Fruit fly (Drosophila melanogaster) whole organism, embryonic: ENCODE results near the gene Spn88Ea.
A peak's percentile ranks its signal among the peaks of the same experiment; 100 is the strongest.

ENCODE experiments used
- Asciz ChIP-seq: fragments of 200-800 bp; sonication (Bioruptor generic); optimal IDR thresholded peaks from 2 replicates; lab custom pipeline; 2017; ENCODE audit warnings: missing biosample characterization, mild to moderate bottlenecking, missing genetic modification characterization, missing genetic modification reagents
- Atf6 ChIP-seq: fragments of 200-800 bp; sonication (Bioruptor generic); IDR thresholded peaks from 2 replicates; pipeline ENCODE4 v1.3.6; 2022; ENCODE audit warnings: missing biosample characterization, missing genetic modification characterization
- B-H1 ChIP-seq: fragments of 200-800 bp; sonication (Bioruptor generic); IDR thresholded peaks from 3 replicates; pipeline ENCODE4 v1.3.6; 2022; ENCODE audit warnings: missing biosample characterization, missing genetic modification characterization
- BEAF-32 ChIP-seq: fragments of 200-800 bp; sonication (Bioruptor generic); optimal IDR thresholded peaks from 3 replicates; lab custom pipeline; 2017; ENCODE audit warnings: missing biosample characterization, missing genetic modification characterization, mild to moderate bottlenecking, moderate library complexity, missing genetic modification reagents
- CG11247 ChIP-seq: fragments of 200-800 bp; sonication (Bioruptor generic); IDR thresholded peaks from 2 replicates; pipeline ENCODE4 v1.3.6; 2022; ENCODE audit warnings: missing biosample characterization, missing genetic modification characterization
- CG11456 ChIP-seq: fragments of 200-800 bp; sonication (Bioruptor generic); IDR thresholded peaks from 3 replicates; pipeline ENCODE4 v1.3.6; 2022; ENCODE audit warnings: missing biosample characterization, missing genetic modification characterization
- CG12104 ChIP-seq: fragments of 200-800 bp; sonication (Bioruptor generic); optimal IDR thresholded peaks from 3 replicates; lab custom pipeline; 2016; ENCODE audit warnings: missing biosample characterization, missing genetic modification characterization
- CG1233 ChIP-seq: fragments of 200-800 bp; sonication (Bioruptor generic); optimal IDR thresholded peaks from 4 replicates; lab custom pipeline; 2018; ENCODE audit warnings: missing biosample characterization, mild to moderate bottlenecking, missing genetic modification characterization
- CG12391 ChIP-seq: fragments of 200-800 bp; sonication (Bioruptor generic); optimal IDR thresholded peaks from 3 replicates; lab custom pipeline; 2018; ENCODE audit warnings: missing biosample characterization, mild to moderate bottlenecking, missing genetic modification characterization, moderate library complexity
- CG13287 ChIP-seq: fragments of 200-800 bp; sonication (Bioruptor generic); IDR thresholded peaks from 2 replicates; pipeline ENCODE4 v1.3.6; 2022; ENCODE audit warnings: missing biosample characterization, missing genetic modification characterization; ENCODE audit not compliant: partially characterized antibody
- CG14965 ChIP-seq: fragments of 200-800 bp; sonication (Bioruptor generic); optimal IDR thresholded peaks from 2 replicates; lab custom pipeline; 2016; ENCODE audit warnings: missing biosample characterization, missing genetic modification characterization, borderline replicate concordance
- CG17568 ChIP-seq: fragments of 200-800 bp; sonication (Bioruptor generic); optimal IDR thresholded peaks from 2 replicates; lab custom pipeline; 2018; ENCODE audit warnings: missing biosample characterization, mild to moderate bottlenecking, missing genetic modification characterization, moderate library complexity
- CG17612 ChIP-seq: fragments of 200-800 bp; sonication (Bioruptor generic); IDR thresholded peaks from 2 replicates; pipeline ENCODE4 v1.3.6; 2022; ENCODE audit warnings: missing biosample characterization, missing genetic modification characterization
- CG17912 ChIP-seq: fragments of 200-800 bp; sonication (Bioruptor generic); optimal IDR thresholded peaks from 2 replicates; lab custom pipeline; 2018; ENCODE audit warnings: missing biosample characterization, mild to moderate bottlenecking, missing genetic modification characterization
- CG18262 ChIP-seq: fragments of 200-800 bp; optimal IDR thresholded peaks from 3 replicates; lab custom pipeline; 2019; ENCODE audit warnings: missing biosample characterization, mild to moderate bottlenecking, missing genetic modification characterization, moderate library complexity
- CG2202 ChIP-seq: fragments of 200-800 bp; sonication (Bioruptor generic); optimal IDR thresholded peaks from 2 replicates; lab custom pipeline; 2018; ENCODE audit warnings: missing biosample characterization, mild to moderate bottlenecking, missing genetic modification characterization
- CG3065 ChIP-seq: fragments of 200-800 bp; sonication (Bioruptor generic); optimal IDR thresholded peaks from 2 replicates; lab custom pipeline; 2016; ENCODE audit warnings: missing biosample characterization, missing genetic modification characterization
- CG3995 ChIP-seq: fragments of 200-800 bp; sonication (Bioruptor generic); optimal IDR thresholded peaks from 3 replicates; lab custom pipeline; 2016; ENCODE audit warnings: missing biosample characterization, missing genetic modification characterization
- CG4707 ChIP-seq: fragments of 200-800 bp; sonication (Bioruptor generic); optimal IDR thresholded peaks from 2 replicates; lab custom pipeline; 2018; ENCODE audit warnings: missing biosample characterization, mild to moderate bottlenecking, missing genetic modification characterization, moderate library complexity
- CG4730 ChIP-seq: fragments of 200-800 bp; sonication (Bioruptor generic); IDR thresholded peaks from 2 replicates; pipeline ENCODE4 v1.3.6; 2022; ENCODE audit warnings: missing biosample characterization, missing genetic modification characterization
- CG5953 ChIP-seq: fragments of 200-800 bp; sonication (Bioruptor generic); IDR thresholded peaks from 2 replicates; pipeline ENCODE4 v1.3.6; 2022; ENCODE audit warnings: missing biosample characterization, missing genetic modification characterization
- CG6813 ChIP-seq: fragments of 200-800 bp; sonication (Bioruptor generic); optimal IDR thresholded peaks from 2 replicates; lab custom pipeline; 2017; ENCODE audit warnings: missing biosample characterization, missing genetic modification characterization, mild to moderate bottlenecking, moderate library complexity, missing genetic modification reagents
- CG8359 ChIP-seq: fragments of 200-800 bp; sonication (Bioruptor generic); optimal IDR thresholded peaks from 2 replicates; lab custom pipeline; 2017; ENCODE audit warnings: missing biosample characterization, mild to moderate bottlenecking, missing genetic modification characterization, borderline replicate concordance
- CG8388 ChIP-seq: fragments of 200-800 bp; sonication (Bioruptor generic); optimal IDR thresholded peaks from 2 replicates; lab custom pipeline; 2019; ENCODE audit warnings: missing biosample characterization, mild to moderate bottlenecking, missing genetic modification characterization, moderate library complexity
- CG9215 ChIP-seq: fragments of 200-800 bp; sonication (Bioruptor generic); IDR thresholded peaks from 2 replicates; pipeline ENCODE4 v1.3.6; 2022; ENCODE audit warnings: missing biosample characterization, missing genetic modification characterization
- Dfd ChIP-seq, 2 experiments: fragments of >200 bp; optimal IDR thresholded peaks; 2 replicates each; lab custom pipeline; 2017; ENCODE audit warnings: missing biosample characterization in 2 of 2, missing genetic modification characterization in 2 of 2
- Dref ChIP-seq: fragments of 200-800 bp; sonication (Bioruptor generic); IDR thresholded peaks from 2 replicates; pipeline ENCODE4 v1.3.6; 2022; ENCODE audit warnings: missing biosample characterization, missing genetic modification characterization
- Elba2 ChIP-seq: fragments of 200-800 bp; sonication (Bioruptor generic); optimal IDR thresholded peaks from 3 replicates; lab custom pipeline; 2016; ENCODE audit warnings: missing biosample characterization, missing genetic modification characterization
- Ets97D ChIP-seq: fragments of 200-800 bp; sonication (Bioruptor generic); optimal IDR thresholded peaks from 3 replicates; lab custom pipeline; 2016; ENCODE audit warnings: missing biosample characterization, missing genetic modification characterization
- Gug ChIP-seq: fragments of 200-800 bp; sonication (Bioruptor generic); IDR thresholded peaks from 4 replicates; pipeline ENCODE4 v1.3.6; 2022; ENCODE audit warnings: missing biosample characterization, missing genetic modification characterization
- H15 ChIP-seq: fragments of 200-800 bp; sonication (Bioruptor generic); IDR thresholded peaks from 3 replicates; pipeline ENCODE4 v1.3.6; 2022; ENCODE audit warnings: missing biosample characterization, missing genetic modification characterization
- HLH54F ChIP-seq: fragments of 200-800 bp; sonication (Bioruptor generic); optimal IDR thresholded peaks from 3 replicates; lab custom pipeline; 2016; ENCODE audit warnings: missing biosample characterization, missing genetic modification characterization
- HmgZ ChIP-seq: fragments of 200-800 bp; sonication (Bioruptor generic); optimal IDR thresholded peaks from 2 replicates; lab custom pipeline; 2018; ENCODE audit warnings: missing biosample characterization, mild to moderate bottlenecking, missing genetic modification characterization
- Hsf ChIP-seq: fragments of 200-800 bp; sonication (Bioruptor generic); optimal IDR thresholded peaks from 3 replicates; lab custom pipeline; 2016; ENCODE audit warnings: missing biosample characterization, missing genetic modification characterization
- Nf-YB ChIP-seq: fragments of 200-800 bp; sonication (Bioruptor generic); optimal IDR thresholded peaks from 3 replicates; lab custom pipeline; 2019; ENCODE audit warnings: missing biosample characterization, mild to moderate bottlenecking, missing genetic modification characterization, moderate library complexity
- Sox102F ChIP-seq: fragments of 200-800 bp; sonication (Bioruptor generic); optimal IDR thresholded peaks from 2 replicates; lab custom pipeline; 2018; ENCODE audit warnings: missing biosample characterization, mild to moderate bottlenecking, missing genetic modification characterization, moderate library complexity
- Xbp1 ChIP-seq: fragments of 200-800 bp; sonication (Bioruptor generic); optimal IDR thresholded peaks from 3 replicates; lab custom pipeline; 2016; ENCODE audit warnings: missing biosample characterization, mild to moderate bottlenecking, missing genetic modification characterization
- abd-A ChIP-seq: fragments of 200-800 bp; sonication (Bioruptor generic); optimal IDR thresholded peaks from 3 replicates; lab custom pipeline; 2019; ENCODE audit warnings: missing biosample characterization, mild to moderate bottlenecking, missing genetic modification characterization, moderate library complexity
- dmrt99B ChIP-seq: fragments of 200-800 bp; sonication (Bioruptor generic); optimal IDR thresholded peaks from 2 replicates; lab custom pipeline; 2018; ENCODE audit warnings: missing biosample characterization, mild to moderate bottlenecking, missing genetic modification characterization, moderate library complexity
- fru ChIP-seq: fragments of >200 bp; optimal IDR thresholded peaks from 2 replicates; lab custom pipeline; 2017
- gcm ChIP-seq: fragments of 200-800 bp; sonication (Bioruptor generic); optimal IDR thresholded peaks from 2 replicates; lab custom pipeline; 2019; ENCODE audit warnings: missing biosample characterization, mild to moderate bottlenecking, missing genetic modification characterization, moderate library complexity
- gsb ChIP-seq: fragments of 200-800 bp; sonication (Bioruptor generic); IDR thresholded peaks from 2 replicates; pipeline ENCODE4 v1.3.6; 2022; ENCODE audit warnings: missing biosample characterization, missing genetic modification characterization
- kni ChIP-seq: fragments of 200-800 bp; sonication (Bioruptor generic); optimal IDR thresholded peaks from 3 replicates; lab custom pipeline; 2017; ENCODE audit warnings: mild to moderate bottlenecking, missing biosample characterization, missing genetic modification reagents, missing genetic modification characterization
- lbe ChIP-seq: fragments of 200-800 bp; sonication (Bioruptor generic); optimal IDR thresholded peaks from 2 replicates; lab custom pipeline; 2016; ENCODE audit warnings: missing biosample characterization, mild to moderate bottlenecking, missing genetic modification characterization
- pfk ChIP-seq: fragments of 200-800 bp; sonication (Bioruptor generic); optimal IDR thresholded peaks from 2 replicates; lab custom pipeline; 2018; ENCODE audit warnings: missing biosample characterization, mild to moderate bottlenecking, missing genetic modification characterization, moderate library complexity
- pita ChIP-seq: fragments of 200-800 bp; sonication (Bioruptor generic); optimal IDR thresholded peaks from 2 replicates; lab custom pipeline; 2017; ENCODE audit warnings: missing biosample characterization, mild to moderate bottlenecking, missing genetic modification characterization
- schlank ChIP-seq: fragments of 200-800 bp; sonication (Bioruptor generic); optimal IDR thresholded peaks from 2 replicates; lab custom pipeline; 2018; ENCODE audit warnings: missing biosample characterization, mild to moderate bottlenecking, missing genetic modification characterization
- sens ChIP-seq: fragments of 200-800 bp; sonication (Bioruptor generic); peaks from one replicate; lab custom pipeline; 2016; ENCODE audit warnings: missing biosample characterization, missing genetic modification characterization
- wor ChIP-seq: fragments of 200-800 bp; sonication (Bioruptor generic); IDR thresholded peaks from 2 replicates; pipeline ENCODE4 v1.3.6; 2022; ENCODE audit warnings: missing biosample characterization, missing genetic modification characterization

Spn88Ea gene

dm6 chr3R:15208712-15209499 lies 2.7 kb upstream of the Spn88Ea start, which contains the start of the genes Spn88Eb and Mau2 (continued):
- no peak for TF ChIP-seq dmrt99B (tag; lab: Kevin White, UChicago)
- no peak for TF ChIP-seq kni (GFP tag; lab: Kevin White, UChicago)
- TF ChIP-seq CG17568 (GFP tag; lab: Kevin White, UChicago), result no peak
- peak; percentile 57; the same call in 2 of the 3 replicates for TF ChIP-seq B-H1 (GFP tag; lab: Robert Waterston, UW)
- TF ChIP-seq CG18262 (tag; lab: Kevin White, UChicago), result peak; percentile 55
- peak; percentile 64 for TF ChIP-seq HLH54F (GFP tag; lab: Kevin White, UChicago)
- TF ChIP-seq CG12391 (tag; lab: Kevin White, UChicago), result peak; percentile 75
- peak; percentile 39 for TF ChIP-seq Ets97D (GFP tag; lab: Kevin White, UChicago)
- peak; percentile 57 for TF ChIP-seq lbe (GFP tag; lab: Kevin White, UChicago)
- peak; percentile 75 for TF ChIP-seq Xbp1 (GFP tag; lab: Kevin White, UChicago)
- TF ChIP-seq CG2202 (tag; lab: Kevin White, UChicago), result no peak
- TF ChIP-seq Asciz (GFP tag; lab: Kevin White, UChicago), result no peak
- peak; percentile 79 for TF ChIP-seq CG13287 (GFP tag; lab: Robert Waterston, UW)
- peak; percentile 49 for TF ChIP-seq Hsf (GFP tag; lab: Kevin White, UChicago)
- peak; percentile 43 for TF ChIP-seq CG1233 (GFP tag; lab: Kevin White, UChicago)
- no peak for TF ChIP-seq CG5953 (GFP tag; lab: Robert Waterston, UW)
- no peak for TF ChIP-seq pita (GFP tag; lab: Kevin White, UChicago)
- no peak for TF ChIP-seq gcm (GFP tag; lab: Kevin White, UChicago)
- TF ChIP-seq CG11247, result peak; percentile 82
- TF ChIP-seq abd-A (tag; lab: Kevin White, UChicago), result no peak
- 0 out of 2 replicates have a peak, but pooled peaks have one; percentile 30 for TF ChIP-seq CG4730 (GFP tag; lab: Robert Waterston, UW)
- TF ChIP-seq CG6813 (GFP tag; lab: Kevin White, UChicago), result no peak
- peak; percentile 89 for TF ChIP-seq sens
- TF ChIP-seq gsb, result peak; percentile 47; the same call in 1 of the 2 replicates
- TF ChIP-seq Nf-YB, result no peak
- no peak for TF ChIP-seq Dfd (GFP tag; optimal IDR thresholded peaks at IDR 0.05; lab: Kevin White, UChicago)
- TF ChIP-seq Sox102F, result no peak
- peak; percentile 58 for TF ChIP-seq HmgZ (tag; lab: Kevin White, UChicago)
- peak; percentile 73 for TF ChIP-seq Dref (GFP tag; lab: Robert Waterston, UW)
- TF ChIP-seq CG3065, result no peak
- TF ChIP-seq CG14965 (GFP tag; lab: Kevin White, UChicago), result no peak
- peak; percentile 53; the same call in 1 of the 2 replicates for TF ChIP-seq CG17612
- no peak for TF ChIP-seq pfk (GFP tag; lab: Kevin White, UChicago)
- TF ChIP-seq CG3995 (GFP tag; lab: Kevin White, UChicago), result peak; percentile 100
- TF ChIP-seq CG4707, result no peak
- peak; percentile 61; the same call in 2 of the 3 replicates for TF ChIP-seq H15 (GFP tag; lab: Robert Waterston, UW)
- peak; percentile 26 for TF ChIP-seq CG17912 (GFP tag; lab: Kevin White, UChicago)
- TF ChIP-seq CG9215 (GFP tag; lab: Robert Waterston, UW), result peak; percentile 76
- peak; percentile 7 for TF ChIP-seq schlank
- no peak for TF ChIP-seq wor (GFP tag; lab: Robert Waterston, UW)
- peak; percentile 49 for TF ChIP-seq CG8388
- TF ChIP-seq Atf6, result 0 out of 2 replicates have a peak, but pooled peaks have one; percentile 31
- peak; percentile 47 for TF ChIP-seq Elba2 (GFP tag; lab: Kevin White, UChicago)
- peak; percentile 82 for TF ChIP-seq BEAF-32
- TF ChIP-seq Gug (GFP tag; lab: Robert Waterston, UW), result peak; percentile 88
- no peak for TF ChIP-seq CG8359 (GFP tag; lab: Kevin White, UChicago)
- TF ChIP-seq CG12104 (GFP tag; lab: Kevin White, UChicago), result peak; percentile 8
- no peak for TF ChIP-seq fru (lab: Kevin White, UChicago)
- TF ChIP-seq CG11456, result peak; percentile 89
